Worm (Caenorhabditis elegans) whole organism, L1 larva: Measurements from ENCODE around the gene T05G5.4.

ENCODE experiments used
- C04F5.9 ChIP-seq: sonication (generic microtip); optimal IDR thresholded peaks from 2 replicates; lab custom pipeline; 2016; ENCODE audit warnings: missing genetic modification characterization, missing compliant biosample characterization
- alr-1 ChIP-seq: fragments of 200-800 bp; sonication (Bioruptor generic); optimal IDR thresholded peaks from 2 replicates; lab custom pipeline; 2018; ENCODE audit warnings: borderline replicate concordance, mild to moderate bottlenecking, missing genetic modification characterization, missing compliant biosample characterization
- aly-2 ChIP-seq: fragments of 150-350 bp; optimal IDR thresholded peaks from 2 replicates; lab custom pipeline; 2014; ENCODE audit warnings: missing biosample characterization, missing genetic modification characterization
- ama-1 ChIP-seq: fragments of 150-350 bp; optimal IDR thresholded peaks from 2 replicates; lab custom pipeline; 2014
- blmp-1 ChIP-seq: fragments of 150-350 bp; optimal IDR thresholded peaks from 2 replicates; lab custom pipeline; 2014; ENCODE audit warnings: missing biosample characterization, missing genetic modification characterization
- ceh-63 ChIP-seq: fragments of 200-800 bp; sonication (Bioruptor generic); optimal IDR thresholded peaks from 2 replicates; lab custom pipeline; 2018; ENCODE audit warnings: mild to moderate bottlenecking, missing genetic modification characterization, missing compliant biosample characterization
- ceh-82 ChIP-seq, 3 experiments: fragments of 150-350 bp in 1 of 3; sonication (generic microtip) in 2 of 3; optimal IDR thresholded peaks; 2 replicates each; lab custom pipeline; 2014 to 2017; ENCODE audit warnings: missing biosample characterization in 3 of 3, missing genetic modification characterization in 3 of 3
- ceh-88 ChIP-seq: fragments of 200-800 bp; sonication (Bioruptor generic); IDR thresholded peaks from 2 replicates; pipeline ENCODE4 v1.3.6; 2022; ENCODE audit warnings: missing genetic modification characterization, missing compliant biosample characterization
- dpl-1 ChIP-seq, 3 experiments: fragments of 150-350 bp in 2 of 3; sonication (generic microtip) in 1 of 3; optimal IDR thresholded peaks; 2 replicates each; lab custom pipeline; 2014 to 2017; ENCODE audit warnings: missing biosample characterization in 3 of 3, missing genetic modification characterization in 3 of 3, missing genetic modification reagents in 3 of 3
- dsc-1 ChIP-seq: sonication (generic microtip); optimal IDR thresholded peaks from 2 replicates; lab custom pipeline; 2016; ENCODE audit warnings: mild to moderate bottlenecking, missing genetic modification characterization, missing compliant biosample characterization
- efl-1 ChIP-seq, 4 experiments: fragments of 150-350 bp; optimal IDR thresholded peaks in 3 of 4; peaks in 1 of 4; 1 replicate in 1 of 4; 2 replicates in 3 of 4; lab custom pipeline; 2014; ENCODE audit warnings: missing biosample characterization in 2 of 4, missing genetic modification characterization in 2 of 4, missing genetic modification reagents in 2 of 4
- efl-3 ChIP-seq: fragments of 200-800 bp; sonication (Bioruptor generic); optimal IDR thresholded peaks from 2 replicates; lab custom pipeline; 2018; ENCODE audit warnings: mild to moderate bottlenecking, missing genetic modification characterization, missing compliant biosample characterization
- egl-27 ChIP-seq, 2 experiments: fragments of 150-350 bp in 1 of 2; sonication (generic microtip); optimal IDR thresholded peaks; 3 replicates each; lab custom pipeline; 2017 to 2018; ENCODE audit warnings: missing biosample characterization in 2 of 2, missing genetic modification characterization in 2 of 2, missing genetic modification reagents in 2 of 2
- elt-2 ChIP-seq: sonication (generic microtip); optimal IDR thresholded peaks from 2 replicates; lab custom pipeline; 2016; ENCODE audit warnings: missing genetic modification characterization, mild to moderate bottlenecking, inconsistent platforms, missing compliant biosample characterization, missing genetic modification reagents
- elt-3 ChIP-seq, 6 experiments: fragments of 150-350 bp in 1 of 6; sonication (generic microtip); optimal IDR thresholded peaks; 2 replicates each; lab custom pipeline; 2017 to 2018; ENCODE audit warnings: missing biosample characterization in 6 of 6, missing genetic modification characterization in 6 of 6, inconsistent platforms in 1 of 6
- fos-1 ChIP-seq: fragments of 150-350 bp; optimal IDR thresholded peaks from 2 replicates; lab custom pipeline; 2014; ENCODE audit warnings: missing biosample characterization, missing genetic modification characterization
- grh-1 ChIP-seq: fragments of 200-800 bp; sonication (Bioruptor generic); IDR thresholded peaks from 2 replicates; pipeline ENCODE4 v1.3.6; 2022; ENCODE audit warnings: missing genetic modification reagents, missing genetic modification characterization, missing compliant biosample characterization
- hlh-17 ChIP-seq: fragments of 200-800 bp; sonication (Bioruptor generic); optimal IDR thresholded peaks from 2 replicates; lab custom pipeline; 2018; ENCODE audit warnings: missing genetic modification characterization, mild to moderate bottlenecking, missing compliant biosample characterization, moderate library complexity, borderline replicate concordance
- hlh-4 ChIP-seq: sonication (generic microtip); optimal IDR thresholded peaks from 2 replicates; lab custom pipeline; 2016; ENCODE audit warnings: mild to moderate bottlenecking, missing genetic modification characterization, missing compliant biosample characterization
- hpl-2 ChIP-seq: fragments of 150-350 bp; optimal IDR thresholded peaks from 2 replicates; lab custom pipeline; 2014; ENCODE audit warnings: missing biosample characterization, missing genetic modification reagents, missing genetic modification characterization
- isw-1 ChIP-seq: fragments of 200-800 bp; sonication (Bioruptor generic); IDR thresholded peaks from 2 replicates; pipeline ENCODE4 v1.3.6; 2022; ENCODE audit warnings: missing genetic modification characterization, missing compliant biosample characterization
- jun-1 ChIP-seq: fragments of 150-350 bp; optimal IDR thresholded peaks from 2 replicates; lab custom pipeline; 2014; ENCODE audit warnings: missing biosample characterization, missing genetic modification reagents, missing genetic modification characterization
- lin-13 ChIP-seq: fragments of 150-350 bp; optimal IDR thresholded peaks from 2 replicates; lab custom pipeline; 2014; ENCODE audit warnings: missing biosample characterization, missing genetic modification reagents, missing genetic modification characterization
- lin-15B ChIP-seq: fragments of 150-350 bp; sonication (generic microtip); optimal IDR thresholded peaks from 3 replicates; lab custom pipeline; 2014; ENCODE audit warnings: missing biosample characterization, missing genetic modification characterization
- lin-35 ChIP-seq, 2 experiments: fragments of 150-350 bp; optimal IDR thresholded peaks; 2 replicates each; lab custom pipeline; 2014; ENCODE audit warnings: missing biosample characterization in 2 of 2, missing genetic modification characterization in 2 of 2, missing genetic modification reagents in 2 of 2
- lsy-2 ChIP-seq, 2 experiments: fragments of 150-350 bp; optimal IDR thresholded peaks; 2 replicates each; lab custom pipeline; 2014; ENCODE audit warnings: missing biosample characterization in 2 of 2, missing genetic modification characterization in 2 of 2
- mab-9 ChIP-seq: fragments of 200-800 bp; sonication (Bioruptor generic); IDR thresholded peaks from 2 replicates; pipeline ENCODE4 v1.3.6; 2022; ENCODE audit warnings: missing genetic modification reagents, missing genetic modification characterization, missing compliant biosample characterization
- mep-1 ChIP-seq: fragments of 150-350 bp; optimal IDR thresholded peaks from 2 replicates; lab custom pipeline; 2014; ENCODE audit warnings: missing biosample characterization, missing genetic modification characterization
- nhr-11 ChIP-seq: fragments of 150-350 bp; optimal IDR thresholded peaks from 2 replicates; lab custom pipeline; 2014; ENCODE audit warnings: missing biosample characterization, missing genetic modification characterization
- nhr-12 ChIP-seq: sonication (generic microtip); optimal IDR thresholded peaks from 2 replicates; lab custom pipeline; 2017; ENCODE audit warnings: missing biosample characterization, missing genetic modification characterization
- nhr-19 ChIP-seq: fragments of 200-800 bp; sonication (Bioruptor generic); conservative IDR thresholded peaks from 2 replicates; pipeline ENCODE4 v1.3.6; 2022; ENCODE audit warnings: missing genetic modification characterization, missing compliant biosample characterization
- nhr-20 ChIP-seq: sonication (generic microtip); optimal IDR thresholded peaks from 2 replicates; lab custom pipeline; 2016; ENCODE audit warnings: mild to moderate bottlenecking, missing genetic modification characterization, missing compliant biosample characterization
- nhr-71 ChIP-seq: sonication (generic microtip); optimal IDR thresholded peaks from 2 replicates; lab custom pipeline; 2016; ENCODE audit warnings: mild to moderate bottlenecking, missing genetic modification characterization, moderate library complexity, missing compliant biosample characterization
- nhr-77 ChIP-seq: fragments of 150-350 bp; optimal IDR thresholded peaks from 2 replicates; lab custom pipeline; 2014; ENCODE audit warnings: missing biosample characterization, missing genetic modification characterization
- nhr-85 ChIP-seq: sonication (generic microtip); peaks from one replicate; lab custom pipeline; 2016; ENCODE audit warnings: missing genetic modification characterization, inconsistent platforms, missing compliant biosample characterization
- nhr-90 ChIP-seq: sonication (generic microtip); optimal IDR thresholded peaks from 2 replicates; lab custom pipeline; 2016; ENCODE audit warnings: mild to moderate bottlenecking, missing genetic modification characterization, missing compliant biosample characterization; ENCODE audit not compliant: poor library complexity
- pag-3 ChIP-seq: sonication (generic microtip); optimal IDR thresholded peaks from 2 replicates; lab custom pipeline; 2017; ENCODE audit warnings: missing genetic modification characterization, mild to moderate bottlenecking, missing compliant biosample characterization, antibody characterized with exemption, borderline replicate concordance; ENCODE audit not compliant: insufficient read depth
- pqm-1 ChIP-seq: sonication (generic microtip); optimal IDR thresholded peaks from 3 replicates; lab custom pipeline; 2017; ENCODE audit warnings: missing biosample characterization, missing genetic modification characterization
- rnt-1 ChIP-seq: sonication (generic microtip); optimal IDR thresholded peaks from 2 replicates; lab custom pipeline; 2016; ENCODE audit warnings: mild to moderate bottlenecking, missing genetic modification characterization, moderate library complexity, missing compliant biosample characterization
- skn-1 ChIP-seq: fragments of 150-350 bp; optimal IDR thresholded peaks from 2 replicates; lab custom pipeline; 2014; ENCODE audit warnings: missing biosample characterization, missing genetic modification characterization
- sptf-1 ChIP-seq: fragments of 150-350 bp; optimal IDR thresholded peaks from 2 replicates; lab custom pipeline; 2014; ENCODE audit warnings: missing biosample characterization, missing genetic modification characterization
- swsn-7 ChIP-seq: sonication (generic microtip); optimal IDR thresholded peaks from 2 replicates; lab custom pipeline; 2016; ENCODE audit warnings: missing genetic modification characterization, missing compliant biosample characterization
- unc-86 ChIP-seq: sonication (generic microtip); optimal IDR thresholded peaks from 2 replicates; lab custom pipeline; 2016; ENCODE audit warnings: missing genetic modification characterization, missing compliant biosample characterization
- unc-98 ChIP-seq: fragments of 200-800 bp; sonication (Bioruptor generic); IDR thresholded peaks from 2 replicates; pipeline ENCODE4 v1.3.6; 2022; ENCODE audit warnings: missing genetic modification characterization, missing compliant biosample characterization
- xbp-1 ChIP-seq: sonication (generic microtip); optimal IDR thresholded peaks from 2 replicates; lab custom pipeline; 2016; ENCODE audit warnings: missing genetic modification characterization, missing compliant biosample characterization
- zag-1 ChIP-seq: fragments of 150-350 bp; optimal IDR thresholded peaks from 2 replicates; lab custom pipeline; 2014; ENCODE audit warnings: missing biosample characterization, missing genetic modification characterization
- zip-4 ChIP-seq: fragments of 200-800 bp; sonication (Bioruptor generic); optimal IDR thresholded peaks from 2 replicates; lab custom pipeline; 2018; ENCODE audit warnings: mild to moderate bottlenecking, missing genetic modification characterization, moderate library complexity, missing compliant biosample characterization
- ztf-11 ChIP-seq, 2 experiments: sonication (generic microtip); optimal IDR thresholded peaks; 2 replicates each; lab custom pipeline; 2016 to 2017; ENCODE audit warnings: missing genetic modification characterization in 2 of 2, missing biosample characterization in 1 of 2, missing compliant biosample characterization in 1 of 2

The T05G5.4 gene

DNA sequence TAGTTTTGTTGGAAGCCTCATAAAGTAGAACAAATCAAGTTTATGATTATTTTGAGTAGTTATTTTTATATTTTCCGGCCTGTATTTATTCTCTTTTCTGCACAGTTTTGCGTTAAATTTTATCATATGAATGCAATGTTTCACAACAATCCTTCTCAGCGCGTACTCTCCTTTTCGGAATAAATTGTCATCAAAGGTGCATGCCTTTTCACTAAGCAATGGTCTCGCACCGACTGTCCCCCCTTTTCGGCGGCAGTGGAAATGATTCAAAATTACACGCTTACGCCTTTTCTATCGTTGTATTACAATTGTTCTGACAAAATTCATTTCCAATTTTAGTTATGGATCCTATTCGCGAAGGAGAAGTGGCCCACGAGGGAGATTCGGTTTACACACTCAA, 1.6 kb upstream of the T05G5.4 start, which contains the start of the genes iff-1 and cdk-1 (continued):
- TF ChIP-seq jun-1 (tag; lab: Kevin White, UChicago) (no peak), nhr-19 (GFP tag; lab: Robert Waterston, UW) (no peak), alr-1 (no peak), mep-1 (tag; lab: Kevin White, UChicago) (no peak), grh-1 (GFP tag; lab: Robert Waterston, UW) (no peak), nhr-77 (tag; lab: Kevin White, UChicago) (no peak), swsn-7 (tag; lab: Kevin White, UChicago) (peak; percentile 2), zag-1 (no peak), unc-98 (GFP tag; lab: Robert Waterston, UW) (no peak), skn-1 (tag; lab: Kevin White, UChicago) (peak; percentile 83), nhr-11 (no peak), ceh-63 (GFP tag; lab: Kevin White, UChicago) (no peak), elt-3 (tag; optimal IDR thresholded peaks at IDR 0.05; lab: Kevin White, UChicago) (no peak), C04F5.9 (tag; lab: Kevin White, UChicago) (no peak), sptf-1 (no peak), efl-3 (GFP tag; lab: Kevin White, UChicago) (no peak), mab-9 (GFP tag; lab: Robert Waterston, UW) (no peak), elt-2 (tag; lab: Kevin White, UChicago) (no peak), dsc-1 (tag; lab: Kevin White, UChicago) (no peak), blmp-1 (peak; percentile 41), nhr-85 (tag; lab: Kevin White, UChicago) (peak; percentile 56), ceh-88 (GFP tag; lab: Robert Waterston, UW) (no peak), isw-1 (GFP tag; lab: Robert Waterston, UW) (no peak), nhr-20 (no peak), lin-15B (tag; lab: Kevin White, UChicago) (peak; percentile 30), ceh-82 (tag; optimal IDR thresholded peaks at IDR 0.05; lab: Kevin White, UChicago) (peak in 1 of 3 experiments; percentile 47), rnt-1 (tag; lab: Kevin White, UChicago) (peak; percentile 43), unc-86 (tag; lab: Kevin White, UChicago) (no peak)

ce11 chrIII:9751074-9751473, 2.3 kb downstream of the T05G5.4 start, which contains the start of gene T05G5.5:
TSS of gene T05G5.5 (minus strand) at chrIII:9751432.
- TF ChIP-seq hlh-4 (tag; lab: Kevin White, UChicago) (peak; percentile 23), ama-1 (no peak), efl-1 (optimal IDR thresholded peaks at IDR 0.05; lab: Kevin White, UChicago) (no peak), efl-1 (GFP tag; optimal IDR thresholded peaks at IDR 0.05 in 1 of 2; lab: Kevin White, UChicago) (peak in 1 of 2 experiments; percentile 56), nhr-71 (tag; lab: Kevin White, UChicago) (peak; percentile 40), elt-3 (tag; optimal IDR thresholded peaks at IDR 0.05; lab: Kevin White, UChicago) (no peak)

DNA sequence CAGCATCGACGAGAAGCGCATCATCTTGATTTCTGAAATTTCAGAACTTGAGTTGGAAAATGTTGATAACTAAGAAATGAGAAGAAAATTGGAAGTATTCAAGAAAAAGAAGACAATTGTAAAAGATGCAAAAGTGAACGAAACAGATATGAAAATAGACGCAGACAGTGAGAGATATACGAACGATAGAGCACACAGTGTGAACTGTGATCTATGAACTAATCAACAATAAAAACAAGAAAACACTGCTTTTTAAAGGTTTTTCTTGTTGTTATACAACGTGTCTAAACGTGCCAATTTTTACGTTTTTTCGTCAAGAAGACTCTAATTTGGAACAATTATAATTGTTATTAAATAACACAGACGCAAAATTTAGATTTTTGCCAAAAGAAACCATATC, 4.1 kb downstream of the T05G5.4 start, which contains the start of gene ech-6:
Gene ech-6, minus strand, starts transcription at position 32 of the 400 bp plus-strand sequence.
- peak in 1 of 2 experiments; percentile 35 for TF ChIP-seq lin-35 (GFP tag; optimal IDR thresholded peaks at IDR 0.05; lab: Kevin White, UChicago)
- no peak for TF ChIP-seq hlh-17 (GFP tag; lab: Kevin White, UChicago)
- TF ChIP-seq nhr-90: peak; percentile 44
- no peak for TF ChIP-seq nhr-12 (tag; lab: Kevin White, UChicago)
- peak; percentile 2 for TF ChIP-seq xbp-1 (tag; lab: Kevin White, UChicago)
- TF ChIP-seq unc-86 (tag; lab: Kevin White, UChicago): no peak
- TF ChIP-seq egl-27 (tag; optimal IDR thresholded peaks at IDR 0.05; lab: Kevin White, UChicago): no peak
- no peak for TF ChIP-seq ceh-82 (tag; optimal IDR thresholded peaks at IDR 0.05; lab: Kevin White, UChicago)
- no peak for TF ChIP-seq ztf-11 (tag; optimal IDR thresholded peaks at IDR 0.05; lab: Kevin White, UChicago)
- TF ChIP-seq zip-4 (GFP tag; lab: Kevin White, UChicago): no peak
- no peak; the same call in 1 of the 2 replicates for TF ChIP-seq nhr-19 (GFP tag; lab: Robert Waterston, UW)
- no peak for TF ChIP-seq C04F5.9 (tag; lab: Kevin White, UChicago)
- TF ChIP-seq efl-1 (optimal IDR thresholded peaks at IDR 0.05; lab: Kevin White, UChicago): peak; percentile 31
- no peak for TF ChIP-seq efl-1 (GFP tag; optimal IDR thresholded peaks at IDR 0.05 in 1 of 2; lab: Kevin White, UChicago)
- no peak for TF ChIP-seq dpl-1 (GFP tag; optimal IDR thresholded peaks at IDR 0.05; lab: Kevin White, UChicago)
- TF ChIP-seq lsy-2 (tag; optimal IDR thresholded peaks at IDR 0.05; lab: Kevin White, UChicago): peak; percentile 31 to 39
- no peak for TF ChIP-seq lin-13 (GFP tag; lab: Kevin White, UChicago)
- peak; percentile 2 for TF ChIP-seq elt-2 (tag; lab: Kevin White, UChicago)
- no peak for TF ChIP-seq isw-1 (GFP tag; lab: Robert Waterston, UW)
- TF ChIP-seq pag-3 (tag; lab: Kevin White, UChicago): no peak
- TF ChIP-seq aly-2: no peak
- TF ChIP-seq pqm-1 (tag; lab: Kevin White, UChicago): no peak
- TF ChIP-seq nhr-20: peak; percentile 64
- no peak for TF ChIP-seq hpl-2 (GFP tag; lab: Kevin White, UChicago)
- no peak for TF ChIP-seq fos-1
